Fruit fly (Drosophila melanogaster) S2 (cell line): ENCODE measurements around the gene Tcs3.

ENCODE experiments used
- CG8478 ChIP-seq: fragments of >200 bp; optimal IDR thresholded peaks from 2 replicates; lab custom pipeline; 2018
- CTCF ChIP-seq, 2 experiments: fragments of >200 bp; optimal IDR thresholded peaks; 2 replicates each; lab custom pipeline; 2018

dm6 chr3L:16359219-16359748, 7.5 kb downstream of the Tcs3 start, which contains the start of gene ringer:
- TF ChIP-seq CG8478 (lab: Kevin White, UChicago) (no peak), CTCF (optimal IDR thresholded peaks at IDR 0.05; lab: Kevin White, UChicago) (no peak)
